Fruit fly (Drosophila melanogaster): ENCODE measurements around the gene CG6974.

The CG6974 gene

DNA sequence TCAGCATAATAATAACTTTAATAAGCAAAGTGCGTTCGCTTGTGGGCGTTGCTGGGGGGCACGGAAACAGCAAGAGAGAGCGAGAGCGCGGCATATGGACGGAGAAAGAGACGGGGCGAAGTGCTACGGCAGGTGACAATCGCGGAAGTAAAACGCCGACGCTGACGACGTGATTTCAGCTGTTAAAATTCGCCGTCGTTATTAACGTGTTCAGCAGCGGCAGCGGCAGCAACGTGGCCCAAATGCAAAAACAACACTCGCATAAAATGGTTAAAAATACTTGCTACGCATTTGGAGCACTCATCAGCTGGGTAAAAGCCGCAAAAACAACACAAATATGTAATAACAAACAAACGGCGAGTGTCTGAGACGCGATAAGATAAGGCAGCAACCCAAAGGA is 13.7 kb upstream of the CG6974 start (continued):
- TF ChIP-seq CG2712 (tag; optimal IDR thresholded peaks at IDR 0.05): no peak
- TF ChIP-seq CG13296 (GFP tag; optimal IDR thresholded peaks at IDR 0.05): peak; percentile 58
- TF ChIP-seq mirr (GFP tag; optimal IDR thresholded peaks at IDR 0.05): peak; percentile 71
- TF ChIP-seq Vsx1 (GFP tag; optimal IDR thresholded peaks at IDR 0.05): peak; percentile 52
- no peak for TF ChIP-seq CG42726 (GFP tag; IDR thresholded peaks at IDR 0.05; ENCODE audit: partially characterized antibody)
- 0 out of 2 replicates have a peak, but pooled peaks have one; percentile 36 for TF ChIP-seq CG5953 (GFP tag; IDR thresholded peaks at IDR 0.05)
- no peak for TF ChIP-seq CG3065 (GFP tag; optimal IDR thresholded peaks at IDR 0.05)
- TF ChIP-seq crp (GFP tag; optimal IDR thresholded peaks at IDR 0.05): peak in 1 of 2 experiments; percentile 11
- TF ChIP-seq Med (GFP tag): peak; percentile 83
- TF ChIP-seq CG18262 (tag; optimal IDR thresholded peaks at IDR 0.05): no peak
- no peak for TF ChIP-seq CG4282 (GFP tag; optimal IDR thresholded peaks at IDR 0.05)
- no peak for TF ChIP-seq CG18476 (GFP tag; optimal IDR thresholded peaks at IDR 0.05)
- TF ChIP-seq CG10209 (GFP tag; optimal IDR thresholded peaks at IDR 0.05): peak; percentile 33
- no peak for TF ChIP-seq dm (GFP tag; optimal IDR thresholded peaks at IDR 0.05)
- no peak for TF ChIP-seq wor (GFP tag; IDR thresholded peaks at IDR 0.05)
- peak; percentile 38 for TF ChIP-seq gro (GFP tag; optimal IDR thresholded peaks at IDR 0.05)
- 0 out of 3 replicates have a peak, but pooled peaks have one; percentile 22 for TF ChIP-seq ci (GFP tag; IDR thresholded peaks at IDR 0.05)
- TF ChIP-seq NC2α (GFP tag; optimal IDR thresholded peaks at IDR 0.05): no peak
- no peak for TF ChIP-seq dan (GFP tag; IDR thresholded peaks at IDR 0.05)
- TF ChIP-seq CG7987 (GFP tag; optimal IDR thresholded peaks at IDR 0.05): peak; percentile 49
- TF ChIP-seq grn (GFP tag; optimal IDR thresholded peaks at IDR 0.05): peak; percentile 11
- peak; percentile 77 for TF ChIP-seq lab (GFP tag; optimal IDR thresholded peaks at IDR 0.05)
- TF ChIP-seq wek (GFP tag; optimal IDR thresholded peaks at IDR 0.05): peak; percentile 29
- TF ChIP-seq CG2875 (GFP tag; optimal IDR thresholded peaks at IDR 0.05): peak; percentile 31
- no peak for TF ChIP-seq CG12155 (GFP tag; optimal IDR thresholded peaks at IDR 0.05)
- peak; percentile 28 for TF ChIP-seq HmgZ (tag; optimal IDR thresholded peaks at IDR 0.05)
- TF ChIP-seq cwo (GFP tag; optimal IDR thresholded peaks at IDR 0.05): no peak
- TF ChIP-seq Xrp1 (GFP tag; IDR thresholded peaks at IDR 0.05): peak; percentile 24; the same call in 1 of the 2 replicates
- TF ChIP-seq en (GFP tag; optimal IDR thresholded peaks at IDR 0.05): no peak
- TF ChIP-seq CG12071 (GFP tag; optimal IDR thresholded peaks at IDR 0.05): peak; percentile 59
- no peak for TF ChIP-seq CG17612 (GFP tag; IDR thresholded peaks at IDR 0.05)
- TF ChIP-seq Gug (GFP tag; IDR thresholded peaks at IDR 0.05): no peak
- peak; percentile 43 for TF ChIP-seq CG15011 (GFP tag; optimal IDR thresholded peaks at IDR 0.05)
- no peak for TF ChIP-seq CG12391 (tag; optimal IDR thresholded peaks at IDR 0.05)
- TF ChIP-seq nau (GFP tag; optimal IDR thresholded peaks at IDR 0.05): peak; percentile 4
- no peak for TF ChIP-seq Awh (GFP tag; IDR thresholded peaks at IDR 0.05)
- TF ChIP-seq CG8359 (GFP tag; optimal IDR thresholded peaks at IDR 0.05; ENCODE audit: borderline replicate concordance): peak; percentile 21
- peak; percentile 29 for TF ChIP-seq CG2678 (tag; optimal IDR thresholded peaks at IDR 0.05)
- 0 out of 2 replicates have a peak, but pooled peaks have one; percentile 19 for TF ChIP-seq wdn (GFP tag; IDR thresholded peaks at IDR 0.05)
- TF ChIP-seq fd64A (GFP tag; optimal IDR thresholded peaks at IDR 0.05): peak; percentile 37
- peak; percentile 4; the same call in 1 of the 2 replicates for TF ChIP-seq ara (GFP tag; IDR thresholded peaks at IDR 0.05)
- peak; percentile 3 for TF ChIP-seq tup (GFP tag; optimal IDR thresholded peaks at IDR 0.05)
- peak; percentile 69 for TF ChIP-seq caup (GFP tag; optimal IDR thresholded peaks at IDR 0.05; ENCODE audit: severe bottlenecking)
- TF ChIP-seq CG31441 (GFP tag; IDR thresholded peaks at IDR 0.05): no peak
- peak; percentile 67 for TF ChIP-seq CG6813 (GFP tag; optimal IDR thresholded peaks at IDR 0.05)
- no peak for TF ChIP-seq CG6272 (GFP tag; IDR thresholded peaks at IDR 0.05)
- no peak for TF ChIP-seq CG3838 (GFP tag; optimal IDR thresholded peaks at IDR 0.05)
- peak; percentile 29 for TF ChIP-seq Hmr (GFP tag; optimal IDR thresholded peaks at IDR 0.05)
- no peak for TF ChIP-seq BtbVII (GFP tag; optimal IDR thresholded peaks at IDR 0.05)
- peak; percentile 22 for TF ChIP-seq run (tag; optimal IDR thresholded peaks at IDR 0.05)

Data from whole organism, embryonic.